Worm (Caenorhabditis elegans): Measurements from ENCODE around the gene ZK1240.1.

DNA sequence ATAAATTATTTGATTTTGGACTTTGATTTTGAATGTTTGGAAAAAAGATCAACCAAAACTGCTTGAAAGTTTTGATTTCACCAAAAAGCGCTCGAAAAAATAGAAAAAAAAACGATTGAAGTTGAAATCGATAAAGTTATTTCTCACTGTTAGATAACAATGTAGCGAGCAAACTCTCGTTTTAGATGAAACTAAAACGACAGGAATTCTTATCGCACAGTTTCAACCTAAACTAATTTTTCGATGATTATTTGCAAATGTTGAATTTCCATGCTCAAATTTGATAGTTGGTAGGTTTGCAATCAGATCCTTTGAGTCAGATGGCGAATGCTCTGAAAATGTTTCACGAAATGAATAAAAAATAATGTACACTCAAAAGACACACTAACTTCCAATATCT, 36.6 kb upstream of the ZK1240.1 start:
- TF ChIP-seq nhr-237 (tag; optimal IDR thresholded peaks at IDR 0.05) (no peak), M03D4.4 (tag; optimal IDR thresholded peaks at IDR 0.05) (no peak), snpc-4 (tag; optimal IDR thresholded peaks at IDR 0.05) (no peak), nhr-2 (tag; optimal IDR thresholded peaks at IDR 0.05) (no peak), pha-4 (tag; optimal IDR thresholded peaks at IDR 0.05) (no peak), lsy-2 (tag; optimal IDR thresholded peaks at IDR 0.05) (no peak), hlh-1 (tag; optimal IDR thresholded peaks at IDR 0.05) (no peak), ceh-43 (GFP tag; optimal IDR thresholded peaks at IDR 0.05) (no peak), elt-3 (tag; optimal IDR thresholded peaks at IDR 0.05) (no peak), ztf-11 (tag; optimal IDR thresholded peaks at IDR 0.05) (no peak)

Measured in whole organism, mixed stage, embryonic.